Fruit fly (Drosophila melanogaster) whole organism, embryonic: ENCODE results near the gene Atg6.

Experiments
- BEAF-32 ChIP-seq: fragments of 200-800 bp; sonication (Bioruptor generic); optimal IDR thresholded peaks from 3 replicates; lab custom pipeline; 2017; ENCODE audit warnings: missing biosample characterization, missing genetic modification characterization, mild to moderate bottlenecking, moderate library complexity, missing genetic modification reagents
- CG11560 ChIP-seq: fragments of 200-800 bp; sonication (Bioruptor generic); IDR thresholded peaks from 3 replicates; pipeline ENCODE4 v1.3.6; 2022; ENCODE audit warnings: missing biosample characterization, missing genetic modification characterization
- Dref ChIP-seq: fragments of 200-800 bp; sonication (Bioruptor generic); IDR thresholded peaks from 2 replicates; pipeline ENCODE4 v1.3.6; 2022; ENCODE audit warnings: missing biosample characterization, missing genetic modification characterization
- cas ChIP-seq: fragments of 200-800 bp; sonication (Bioruptor generic); IDR thresholded peaks from 2 replicates; pipeline ENCODE4 v1.3.6; 2022; ENCODE audit warnings: missing biosample characterization, missing genetic modification characterization
- dpn ChIP-seq, 2 experiments: fragments of 200-800 bp; sonication (Bioruptor generic); optimal IDR thresholded peaks; 3 replicates each; lab custom pipeline; 2016; ENCODE audit warnings: missing biosample characterization in 2 of 2, missing genetic modification characterization in 2 of 2
- hb ChIP-seq: fragments of 200-800 bp; sonication (Bioruptor generic); IDR thresholded peaks from 3 replicates; pipeline ENCODE4 v1.3.6; 2022; ENCODE audit warnings: missing biosample characterization, missing genetic modification characterization; ENCODE audit not compliant: partially characterized antibody

dm6 chr3R:24025715-24026467 lies 24.7 kb downstream of the Atg6 start:
- peak; percentile 30 to 35 for TF ChIP-seq dpn (GFP tag; optimal IDR thresholded peaks at IDR 0.05; lab: Kevin White, UChicago)
- no peak for TF ChIP-seq CG11560
- TF ChIP-seq BEAF-32 (GFP tag; lab: Kevin White, UChicago), result no peak
- TF ChIP-seq cas (GFP tag; lab: Robert Waterston, UW), result no peak
- no peak for TF ChIP-seq Dref
- TF ChIP-seq hb (GFP tag; lab: Robert Waterston, UW), result no peak
